Worm (Caenorhabditis elegans): ENCODE data around the gene twk-5.

The twk-5 gene

DNA sequence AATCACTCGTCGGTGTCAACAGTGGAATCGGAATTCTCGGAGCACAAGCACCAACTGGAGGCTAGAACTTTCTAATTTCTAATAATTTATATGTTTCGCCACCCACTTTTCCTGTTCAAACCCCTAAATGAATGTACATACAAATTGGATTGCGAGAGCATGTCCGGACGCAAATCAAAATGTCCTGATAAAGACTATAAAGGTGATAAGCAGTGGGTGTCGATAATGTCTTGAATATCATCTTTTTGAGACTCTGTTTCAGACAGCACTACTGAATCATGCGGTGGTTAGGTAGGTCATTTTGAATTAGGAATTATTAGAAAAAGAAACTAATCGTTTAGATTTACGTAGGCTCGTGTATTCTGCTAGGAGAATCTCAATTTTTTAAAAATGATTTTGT lies 36.3 kb downstream of the twk-5 start, which contains the start of gene W02B12.1:
Gene W02B12.1 (plus strand): TSS at position 269 of the 400 bp plus-strand sequence.
- peak; percentile 78 for TF ChIP-seq pqm-1 (tag; optimal IDR thresholded peaks at IDR 0.05)
- peak; percentile 38 for TF ChIP-seq nhr-28 (tag; optimal IDR thresholded peaks at IDR 0.05)
- TF ChIP-seq mxl-3 (GFP tag; optimal IDR thresholded peaks at IDR 0.05), result peak; percentile 6
- TF ChIP-seq mdt-29 (GFP tag; IDR thresholded peaks at IDR 0.05), result no peak
- peak; percentile 41 for TF ChIP-seq dve-1 (tag; optimal IDR thresholded peaks at IDR 0.05; ENCODE audit: insufficient read depth)
- no peak for TF ChIP-seq ztf-11 (tag; optimal IDR thresholded peaks at IDR 0.05)
- peak; percentile 30; the same call in 1 of the 2 replicates for TF ChIP-seq dmd-6 (GFP tag; IDR thresholded peaks at IDR 0.05)
- no peak for TF ChIP-seq mxl-2 (GFP tag; conservative IDR thresholded peaks at IDR 0.05)
- TF ChIP-seq aha-1 (tag), result peak; percentile 70
- TF ChIP-seq hlh-11 (tag; optimal IDR thresholded peaks at IDR 0.05), result peak; percentile 40
- TF ChIP-seq lin-29 (GFP tag; IDR thresholded peaks at IDR 0.05), result no peak

DNA sequence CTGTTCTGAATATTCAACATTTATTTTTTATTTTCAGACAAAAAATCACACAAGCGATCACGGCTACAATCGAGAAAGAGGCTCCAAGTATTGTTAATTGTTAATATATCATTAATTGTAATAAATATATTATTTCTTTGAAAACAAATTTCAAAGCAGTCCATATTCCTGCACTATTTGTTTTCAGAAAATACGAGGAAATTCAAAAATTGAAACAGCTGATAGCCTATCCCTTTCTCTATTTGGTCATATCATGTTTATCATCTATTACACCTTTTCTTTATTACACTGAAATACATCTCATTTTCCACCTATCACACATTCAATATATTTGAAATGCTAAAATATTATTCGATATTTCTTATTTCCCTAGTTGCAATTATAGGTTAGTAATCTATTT lies 40.1 kb downstream of the twk-5 start, which contains the start of gene W02B12.13:
Gene W02B12.13 (plus strand): TSS at position 301 of the 400 bp plus-strand sequence.
- no peak for TF ChIP-seq mep-1 (tag; optimal IDR thresholded peaks at IDR 0.05)

DNA sequence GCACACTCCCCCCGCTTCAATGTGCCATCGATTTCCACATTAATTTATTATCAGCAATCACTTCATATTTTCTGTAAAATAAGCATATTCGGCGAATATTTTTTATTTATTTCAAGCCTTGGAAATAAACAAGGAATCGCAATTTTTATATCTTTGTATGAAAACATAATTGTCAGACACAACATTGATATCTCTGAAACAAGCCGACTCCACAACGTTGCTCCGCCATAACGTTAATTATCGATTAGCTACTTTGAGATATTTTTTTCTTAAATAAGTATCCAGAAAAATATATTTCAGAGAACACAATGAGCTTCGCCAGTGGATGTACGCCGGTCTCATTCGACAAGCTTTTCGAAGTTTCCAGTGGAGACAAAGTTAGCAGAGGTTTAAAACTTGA lies 41.2 kb downstream of the twk-5 start, which contains the start of gene adbp-1:
Gene adbp-1 (plus strand): TSS at position 301 of the 400 bp plus-strand sequence.
- TF ChIP-seq attf-4 (tag; optimal IDR thresholded peaks at IDR 0.05) (no peak), F10B5.3 (tag; optimal IDR thresholded peaks at IDR 0.05) (no peak), unc-130 (GFP tag; optimal IDR thresholded peaks at IDR 0.05) (no peak), ceh-44 (GFP tag; IDR thresholded peaks at IDR 0.05) (no peak), dpl-1 (GFP tag; optimal IDR thresholded peaks at IDR 0.05) (no peak), ceh-32 (tag; optimal IDR thresholded peaks at IDR 0.05; ENCODE audit: poor library complexity) (no peak), daf-16 (GFP tag; optimal IDR thresholded peaks at IDR 0.05) (no peak), daf-16 (tag; optimal IDR thresholded peaks at IDR 0.05) (peak; percentile 5)

ce11 chrII:11443128-11443527 lies 42.0 kb downstream of the twk-5 start:
- TF ChIP-seq fkh-10 (GFP tag; optimal IDR thresholded peaks at IDR 0.05) (no peak), nhr-10 (tag; optimal IDR thresholded peaks at IDR 0.05) (no peak), mxl-2 (GFP tag; conservative IDR thresholded peaks at IDR 0.05) (no peak), nhr-11 (tag; optimal IDR thresholded peaks at IDR 0.05) (no peak), lsy-2 (tag; optimal IDR thresholded peaks at IDR 0.05) (no peak), ZK546.5 (tag; optimal IDR thresholded peaks at IDR 0.05) (no peak), duxl-1 (tag; optimal IDR thresholded peaks at IDR 0.05; ENCODE audit: poor library complexity) (no peak), nhr-28 (tag; optimal IDR thresholded peaks at IDR 0.05) (no peak), egl-43 (GFP tag; IDR thresholded peaks at IDR 0.05) (peak; percentile 49; the same call in 1 of the 2 replicates), set-16 (GFP tag; IDR thresholded peaks at IDR 0.05) (peak; percentile 96), nhr-237 (tag; optimal IDR thresholded peaks at IDR 0.05) (no peak), F10B5.3 (tag; optimal IDR thresholded peaks at IDR 0.05) (no peak), ztf-7 (tag; optimal IDR thresholded peaks at IDR 0.05) (no peak), Y105C5A.15 (GFP tag; IDR thresholded peaks at IDR 0.05) (no peak), unc-130 (GFP tag; optimal IDR thresholded peaks at IDR 0.05) (no peak), ceh-32 (tag; optimal IDR thresholded peaks at IDR 0.05; ENCODE audit: poor library complexity) (no peak), snpc-1.2 (GFP tag; IDR thresholded peaks at IDR 0.05) (0 out of 2 replicates have a peak, but pooled peaks have one; percentile 36), hlh-30 (tag; optimal IDR thresholded peaks at IDR 0.05; ENCODE audit: insufficient read depth) (no peak)

ce11 chrII:11442425-11442824 lies 42.7 kb downstream of the twk-5 start, which contains the start of gene ebp-2:
TSS of gene ebp-2 (plus strand) at chrII:11442725.
- peak; percentile 31 for TF ChIP-seq aha-1 (tag)
